Fruit fly (Drosophila melanogaster) whole organism, embryonic: Measurements from ENCODE around the gene Taf2.

Experiments
- Abd-B ChIP-seq: fragments of 200-800 bp; sonication (Bioruptor generic); optimal IDR thresholded peaks from 2 replicates; lab custom pipeline; 2018; ENCODE audit warnings: missing biosample characterization, mild to moderate bottlenecking, missing genetic modification characterization, moderate library complexity
- Adf1 ChIP-seq: fragments of 200-800 bp; sonication (Bioruptor generic); IDR thresholded peaks from 2 replicates; pipeline ENCODE4 v1.3.6; 2022; ENCODE audit warnings: missing biosample characterization, missing genetic modification characterization
- Blimp-1 ChIP-seq: fragments of 200-800 bp; sonication (Bioruptor generic); optimal IDR thresholded peaks from 3 replicates; lab custom pipeline; 2018; ENCODE audit warnings: missing biosample characterization, missing genetic modification characterization, mild to moderate bottlenecking, moderate library complexity, missing genetic modification reagents
- CG11504 ChIP-seq: fragments of 200-800 bp; sonication (Bioruptor generic); optimal IDR thresholded peaks from 3 replicates; lab custom pipeline; 2019; ENCODE audit warnings: missing biosample characterization, mild to moderate bottlenecking, missing genetic modification characterization, moderate library complexity
- CG12391 ChIP-seq: fragments of 200-800 bp; sonication (Bioruptor generic); optimal IDR thresholded peaks from 3 replicates; lab custom pipeline; 2018; ENCODE audit warnings: missing biosample characterization, mild to moderate bottlenecking, missing genetic modification characterization, moderate library complexity
- CG12942 ChIP-seq: fragments of 200-800 bp; sonication (Bioruptor generic); optimal IDR thresholded peaks from 3 replicates; lab custom pipeline; 2016; ENCODE audit warnings: missing biosample characterization, missing genetic modification characterization
- CG14667 ChIP-seq: fragments of 200-800 bp; sonication (Bioruptor generic); IDR thresholded peaks from 2 replicates; pipeline ENCODE4 v1.3.6; 2022; ENCODE audit warnings: missing biosample characterization, missing genetic modification characterization
- CG1529 ChIP-seq: fragments of 200-800 bp; sonication (Bioruptor generic); optimal IDR thresholded peaks from 3 replicates; lab custom pipeline; 2018; ENCODE audit warnings: missing biosample characterization, missing genetic modification characterization
- CG17328 ChIP-seq: fragments of 200-800 bp; sonication (Bioruptor generic); IDR thresholded peaks from 2 replicates; pipeline ENCODE4 v1.3.6; 2022; ENCODE audit warnings: missing biosample characterization, missing genetic modification characterization
- CG18262 ChIP-seq: fragments of 200-800 bp; optimal IDR thresholded peaks from 3 replicates; lab custom pipeline; 2019; ENCODE audit warnings: missing biosample characterization, mild to moderate bottlenecking, missing genetic modification characterization, moderate library complexity
- CG30431 ChIP-seq: fragments of 200-800 bp; sonication (Bioruptor generic); optimal IDR thresholded peaks from 2 replicates; lab custom pipeline; 2017; ENCODE audit warnings: missing biosample characterization, missing genetic modification characterization
- CG32532 ChIP-seq: fragments of 200-800 bp; sonication (Bioruptor generic); IDR thresholded peaks from 2 replicates; pipeline ENCODE4 v1.3.6; 2022; ENCODE audit warnings: missing biosample characterization, missing genetic modification characterization
- CG4424 ChIP-seq: fragments of 200-800 bp; sonication (Bioruptor generic); optimal IDR thresholded peaks from 3 replicates; lab custom pipeline; 2016; ENCODE audit warnings: missing biosample characterization, missing genetic modification characterization
- CG6854 ChIP-seq: fragments of 200-800 bp; sonication (Bioruptor generic); optimal IDR thresholded peaks from 3 replicates; lab custom pipeline; 2017; ENCODE audit warnings: missing biosample characterization, mild to moderate bottlenecking, missing genetic modification characterization
- CG8924 ChIP-seq: fragments of 200-800 bp; optimal IDR thresholded peaks from 3 replicates; lab custom pipeline; 2019; ENCODE audit warnings: missing biosample characterization, mild to moderate bottlenecking, missing genetic modification characterization, moderate library complexity
- Chrac-16 ChIP-seq: fragments of 200-800 bp; sonication (Bioruptor generic); optimal IDR thresholded peaks from 3 replicates; lab custom pipeline; 2016; ENCODE audit warnings: missing biosample characterization, missing genetic modification characterization
- CoRest ChIP-seq: fragments of 200-800 bp; sonication (Bioruptor generic); optimal IDR thresholded peaks from 3 replicates; lab custom pipeline; 2018; ENCODE audit warnings: missing biosample characterization, mild to moderate bottlenecking, missing genetic modification characterization, moderate library complexity
- Dbx ChIP-seq: fragments of 200-800 bp; sonication (Bioruptor generic); IDR thresholded peaks from 3 replicates; pipeline ENCODE4 v1.3.6; 2022; ENCODE audit warnings: missing biosample characterization, missing genetic modification characterization
- Dek ChIP-seq: fragments of 200-800 bp; sonication (Bioruptor generic); optimal IDR thresholded peaks from 3 replicates; lab custom pipeline; 2019; ENCODE audit warnings: missing biosample characterization, mild to moderate bottlenecking, missing genetic modification characterization, moderate library complexity
- Dip2 ChIP-seq: fragments of 200-800 bp; sonication (Bioruptor generic); IDR thresholded peaks from 2 replicates; pipeline ENCODE4 v1.3.6; 2022; ENCODE audit warnings: missing biosample characterization, missing genetic modification characterization
- Dref ChIP-seq: fragments of 200-800 bp; sonication (Bioruptor generic); IDR thresholded peaks from 2 replicates; pipeline ENCODE4 v1.3.6; 2022; ENCODE audit warnings: missing biosample characterization, missing genetic modification characterization
- HmgD ChIP-seq: fragments of 200-800 bp; sonication (Bioruptor generic); optimal IDR thresholded peaks from 3 replicates; lab custom pipeline; 2016; ENCODE audit warnings: missing biosample characterization, missing genetic modification characterization
- Hr51 ChIP-seq, 2 experiments: fragments of 200-800 bp; sonication (Bioruptor generic); optimal IDR thresholded peaks; 2 replicates in 1 of 2; 3 replicates in 1 of 2; lab custom pipeline; 2016 to 2018; ENCODE audit warnings: missing biosample characterization in 2 of 2, missing genetic modification characterization in 2 of 2, mild to moderate bottlenecking in 1 of 2, moderate library complexity in 1 of 2
- Nf-YB ChIP-seq: fragments of 200-800 bp; sonication (Bioruptor generic); optimal IDR thresholded peaks from 3 replicates; lab custom pipeline; 2019; ENCODE audit warnings: missing biosample characterization, mild to moderate bottlenecking, missing genetic modification characterization, moderate library complexity
- YL-1 ChIP-seq: fragments of 200-800 bp; sonication (Bioruptor generic); optimal IDR thresholded peaks from 3 replicates; lab custom pipeline; 2017; ENCODE audit warnings: missing biosample characterization, mild to moderate bottlenecking, missing genetic modification characterization
- bigmax ChIP-seq: fragments of 200-800 bp; sonication (Bioruptor generic); optimal IDR thresholded peaks from 2 replicates; lab custom pipeline; 2018; ENCODE audit warnings: missing biosample characterization, mild to moderate bottlenecking, missing genetic modification characterization
- caup ChIP-seq: fragments of 200-800 bp; sonication (Bioruptor generic); optimal IDR thresholded peaks from 3 replicates; lab custom pipeline; 2017; ENCODE audit warnings: missing biosample characterization, mild to moderate bottlenecking, missing genetic modification characterization, moderate library complexity; ENCODE audit not compliant: severe bottlenecking
- croc ChIP-seq: fragments of 200-800 bp; sonication (Bioruptor generic); conservative IDR thresholded peaks from 3 replicates; pipeline ENCODE4 v1.3.6; 2022; ENCODE audit warnings: missing biosample characterization, missing genetic modification characterization
- dati ChIP-seq: fragments of 200-800 bp; sonication (Bioruptor generic); IDR thresholded peaks from 2 replicates; pipeline ENCODE4 v1.3.6; 2022; ENCODE audit warnings: missing biosample characterization, missing genetic modification characterization
- dysf ChIP-seq: fragments of 200-800 bp; sonication (Bioruptor generic); IDR thresholded peaks from 3 replicates; pipeline ENCODE4 v1.3.6; 2022; ENCODE audit warnings: missing biosample characterization, missing genetic modification characterization
- ewg ChIP-seq: fragments of 200-800 bp; sonication (Bioruptor generic); optimal IDR thresholded peaks from 3 replicates; lab custom pipeline; 2017; ENCODE audit warnings: mild to moderate bottlenecking, missing biosample characterization, missing genetic modification reagents, missing genetic modification characterization
- fu2 ChIP-seq: fragments of 200-800 bp; sonication (Bioruptor generic); optimal IDR thresholded peaks from 2 replicates; lab custom pipeline; 2016; ENCODE audit warnings: missing biosample characterization, missing genetic modification characterization
- jigr1 ChIP-seq: fragments of 200-800 bp; sonication (Bioruptor generic); IDR thresholded peaks from 3 replicates; pipeline ENCODE4 v1.3.6; 2022; ENCODE audit warnings: missing biosample characterization, missing genetic modification characterization
- knrl ChIP-seq: fragments of 200-800 bp; sonication (Bioruptor generic); IDR thresholded peaks from 3 replicates; pipeline ENCODE4 v1.3.6; 2022; ENCODE audit warnings: missing biosample characterization, missing genetic modification characterization; ENCODE audit not compliant: partially characterized antibody
- nom ChIP-seq: fragments of 200-800 bp; sonication (Bioruptor generic); optimal IDR thresholded peaks from 2 replicates; lab custom pipeline; 2017; ENCODE audit warnings: missing biosample characterization, missing genetic modification characterization, mild to moderate bottlenecking, moderate library complexity, missing genetic modification reagents
- pan ChIP-seq, 4 experiments: fragments of >200 bp in 3 of 4; fragments of 200-800 bp in 1 of 4; sonication (Bioruptor generic) in 1 of 4; optimal IDR thresholded peaks in 3 of 4; IDR thresholded peaks in 1 of 4; 2 replicates each; pipeline versions ENCODE4 v1.3.6 to Lab custom; 2017 to 2022; ENCODE audit warnings: missing biosample characterization in 2 of 4, missing genetic modification characterization in 2 of 4, mixed read lengths in 1 of 4
- pb ChIP-seq: fragments of 200-800 bp; sonication (Bioruptor generic); optimal IDR thresholded peaks from 3 replicates; lab custom pipeline; 2016; ENCODE audit warnings: missing biosample characterization, missing genetic modification characterization
- phol ChIP-seq: fragments of 200-800 bp; sonication (Bioruptor generic); optimal IDR thresholded peaks from 3 replicates; lab custom pipeline; 2018; ENCODE audit warnings: missing biosample characterization, mild to moderate bottlenecking, missing genetic modification characterization, moderate library complexity
- pros ChIP-seq: fragments of 200-800 bp; sonication (Bioruptor generic); optimal IDR thresholded peaks from 3 replicates; lab custom pipeline; 2019; ENCODE audit warnings: missing biosample characterization, mild to moderate bottlenecking, missing genetic modification characterization, moderate library complexity
- pum ChIP-seq: fragments of 200-800 bp; sonication (Bioruptor generic); optimal IDR thresholded peaks from 2 replicates; lab custom pipeline; 2016; ENCODE audit warnings: missing biosample characterization, missing genetic modification characterization
- sc ChIP-seq, 3 experiments: fragments of >200 bp in 2 of 3; fragments of 200-800 bp in 1 of 3; sonication (Bioruptor generic) in 1 of 3; optimal IDR thresholded peaks; 2 replicates in 2 of 3; 3 replicates in 1 of 3; lab custom pipeline; 2017; ENCODE audit warnings: mild to moderate bottlenecking in 1 of 3, missing biosample characterization in 1 of 3, missing genetic modification characterization in 1 of 3, missing genetic modification reagents in 1 of 3
- sna ChIP-seq: fragments of 200-800 bp; sonication (Bioruptor generic); IDR thresholded peaks from 2 replicates; pipeline ENCODE4 v1.3.6; 2022; ENCODE audit warnings: missing biosample characterization, missing genetic modification characterization; ENCODE audit not compliant: partially characterized antibody
- tgo ChIP-seq: fragments of 200-800 bp; sonication (Bioruptor generic); IDR thresholded peaks from 3 replicates; pipeline ENCODE4 v1.3.6; 2022; ENCODE audit warnings: missing biosample characterization, missing genetic modification characterization
- tio ChIP-seq: fragments of 200-800 bp; sonication (Bioruptor generic); optimal IDR thresholded peaks from 2 replicates; lab custom pipeline; 2017; ENCODE audit warnings: missing biosample characterization, missing genetic modification characterization, inconsistent platforms
- unpg ChIP-seq: fragments of 200-800 bp; sonication (Bioruptor generic); optimal IDR thresholded peaks from 3 replicates; lab custom pipeline; 2018; ENCODE audit warnings: missing biosample characterization, mild to moderate bottlenecking, missing genetic modification characterization, moderate library complexity
- vvl ChIP-seq: fragments of 200-800 bp; sonication (Bioruptor generic); IDR thresholded peaks from 2 replicates; pipeline ENCODE4 v1.3.6; 2022; ENCODE audit warnings: missing biosample characterization, missing genetic modification characterization
- wek ChIP-seq: fragments of 200-800 bp; sonication (Bioruptor generic); optimal IDR thresholded peaks from 3 replicates; lab custom pipeline; 2018; ENCODE audit warnings: missing biosample characterization, mild to moderate bottlenecking, missing genetic modification characterization, moderate library complexity

The Taf2 gene

DNA sequence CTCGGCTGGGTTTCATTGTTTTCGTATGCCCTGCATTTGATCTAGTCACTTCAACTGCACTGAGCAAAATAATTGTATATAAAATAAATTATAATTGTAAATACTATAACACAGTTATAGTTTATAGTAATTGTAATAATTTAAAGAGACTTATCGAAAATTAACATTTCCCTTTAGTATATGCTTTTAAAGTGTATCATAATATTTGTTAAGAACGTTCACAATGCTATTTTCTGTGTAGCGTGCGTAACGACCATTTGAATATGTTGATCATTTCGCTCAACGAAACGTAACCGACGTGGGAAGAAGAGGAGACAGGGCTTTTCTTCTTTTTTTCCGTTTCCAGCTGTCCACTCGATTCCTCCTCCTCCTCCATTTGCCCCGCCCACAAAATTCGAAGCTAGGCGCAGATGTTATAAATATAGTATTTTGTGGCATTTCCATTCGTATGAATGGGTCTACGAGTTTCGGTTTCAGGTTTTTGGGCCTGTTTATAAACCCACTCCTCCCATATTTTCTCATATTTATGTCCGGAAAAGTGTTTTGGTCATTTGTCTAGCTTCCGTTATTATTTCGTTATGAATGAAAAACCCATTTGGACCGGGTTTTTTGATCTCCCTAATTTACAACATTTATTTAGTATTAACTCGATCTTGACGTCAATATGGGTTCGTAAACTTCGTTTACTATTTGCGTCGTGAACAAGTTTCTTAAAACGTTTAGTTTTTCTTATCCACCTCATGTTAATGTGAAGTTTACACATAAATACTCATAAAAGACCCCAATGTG, 31.9 kb downstream of the Taf2 start (continued):
- TF ChIP-seq tgo (GFP tag; lab: Robert Waterston, UW) (peak; percentile 83), Chrac-16 (GFP tag; lab: Kevin White, UChicago) (peak; percentile 74), sna (GFP tag; lab: Robert Waterston, UW) (no peak), phol (tag; lab: Kevin White, UChicago) (peak; percentile 92), Abd-B (GFP tag; lab: Kevin White, UChicago) (peak; percentile 78), wek (GFP tag; lab: Kevin White, UChicago) (no peak), sc (optimal IDR thresholded peaks at IDR 0.05; lab: Kevin White, UChicago) (no peak), sc (GFP tag; optimal IDR thresholded peaks at IDR 0.05; lab: Kevin White, UChicago) (peak; percentile 79), Dbx (GFP tag; lab: Robert Waterston, UW) (peak; percentile 41; the same call in 1 of the 3 replicates), CG18262 (peak; percentile 92), CG12942 (GFP tag; lab: Kevin White, UChicago) (peak; percentile 23), Dek (tag; lab: Kevin White, UChicago) (peak; percentile 55), Dref (GFP tag; lab: Robert Waterston, UW) (no peak), knrl (GFP tag; lab: Robert Waterston, UW) (no peak), CG32532 (GFP tag; lab: Robert Waterston, UW) (peak; percentile 72), pb (GFP tag; lab: Kevin White, UChicago) (no peak), fu2 (no peak), ewg (peak; percentile 66), pum (GFP tag; lab: Kevin White, UChicago) (no peak), CG6854 (GFP tag; lab: Kevin White, UChicago) (peak; percentile 55), CG11504 (tag; lab: Kevin White, UChicago) (peak; percentile 86), pros (GFP tag; lab: Kevin White, UChicago) (no peak), CG8924 (peak; percentile 88), Hr51 (GFP tag; optimal IDR thresholded peaks at IDR 0.05; lab: Kevin White, UChicago) (peak; percentile 32 to 85), CoRest (peak; percentile 88), bigmax (GFP tag; lab: Kevin White, UChicago) (no peak), CG1529 (GFP tag; lab: Kevin White, UChicago) (peak; percentile 65), Nf-YB (GFP tag; lab: Kevin White, UChicago) (peak; percentile 62), HmgD (GFP tag; lab: Kevin White, UChicago) (no peak), CG12391 (tag; lab: Kevin White, UChicago) (peak; percentile 91), nom (GFP tag; lab: Kevin White, UChicago) (peak; percentile 9), CG30431 (GFP tag; lab: Kevin White, UChicago) (peak; percentile 75), CG14667 (peak; percentile 72), dysf (GFP tag; lab: Robert Waterston, UW) (peak; percentile 82), pan (optimal IDR thresholded peaks at IDR 0.05; lab: Kevin White, UChicago) (no peak), pan (GFP tag; optimal IDR thresholded peaks at IDR 0.05 in 1 of 2, IDR thresholded peaks at IDR 0.05 in 1 of 2) (peak in 1 of 2 experiments; percentile 87), Adf1 (no peak), croc (GFP tag; lab: Robert Waterston, UW) (peak; percentile 85), unpg (GFP tag; lab: Kevin White, UChicago) (peak; percentile 92), dati (GFP tag; lab: Robert Waterston, UW) (no peak), Dip2 (no peak), YL-1 (GFP tag; lab: Kevin White, UChicago) (no peak), Blimp-1 (GFP tag; lab: Kevin White, UChicago) (peak; percentile 91), caup (GFP tag; lab: Kevin White, UChicago) (peak; percentile 74), tio (GFP tag; lab: Kevin White, UChicago) (no peak), vvl (GFP tag; lab: Robert Waterston, UW) (peak; percentile 94), CG4424 (GFP tag; lab: Kevin White, UChicago) (peak; percentile 73), CG17328 (peak; percentile 89), jigr1 (0 out of 3 replicates have a peak, but pooled peaks have one; percentile 37)
